Worm (Caenorhabditis elegans): ENCODE results near the gene twk-28.

Gene twk-28

DNA sequence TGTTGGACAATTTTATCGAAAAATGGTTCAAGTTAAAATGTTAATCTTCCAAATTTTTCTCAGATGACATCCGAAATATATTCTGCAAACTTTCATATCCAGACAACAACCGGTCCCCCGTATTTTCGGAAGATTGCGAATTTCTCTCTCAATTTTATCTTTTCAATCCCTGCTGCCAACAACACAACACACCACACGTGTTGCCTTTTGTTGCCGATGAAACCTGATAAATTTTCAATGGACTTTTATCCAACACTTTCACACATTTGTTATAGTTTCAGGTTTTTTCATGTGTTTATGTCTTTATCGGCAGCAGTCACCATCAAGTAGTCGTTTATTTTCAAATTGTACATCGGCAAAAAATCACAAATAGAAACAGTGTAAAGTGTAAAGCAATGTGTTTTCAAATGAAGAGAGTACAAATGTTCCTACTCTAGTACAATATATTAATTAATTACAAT lies 32.9 kb downstream of the twk-28 start (continued):
- TF ChIP-seq F26F4.8 (GFP tag; conservative IDR thresholded peaks at IDR 0.05): no peak
- TF ChIP-seq F10B5.3 (tag; optimal IDR thresholded peaks at IDR 0.05): no peak
- no peak for TF ChIP-seq lin-38 (GFP tag; IDR thresholded peaks at IDR 0.05)
- TF ChIP-seq hif-1 (tag; optimal IDR thresholded peaks at IDR 0.05): no peak
- TF ChIP-seq Y105C5A.15 (GFP tag; IDR thresholded peaks at IDR 0.05): no peak
- peak; percentile 72 for TF ChIP-seq zfp-3 (GFP tag; conservative IDR thresholded peaks at IDR 0.05)
- TF ChIP-seq sdz-12 (GFP tag; optimal IDR thresholded peaks at IDR 0.05): no peak
- no peak for TF ChIP-seq lir-3 (tag; optimal IDR thresholded peaks at IDR 0.05)
- TF ChIP-seq zip-11 (GFP tag; IDR thresholded peaks at IDR 0.05): no peak
- TF ChIP-seq ces-1 (GFP tag; optimal IDR thresholded peaks at IDR 0.05): no peak
- no peak for TF ChIP-seq ZK337.2 (GFP tag; IDR thresholded peaks at IDR 0.05)
- no peak for TF ChIP-seq madf-9 (GFP tag; conservative IDR thresholded peaks at IDR 0.05)
- TF ChIP-seq aha-1 (tag): no peak
- TF ChIP-seq snpc-1.2 (GFP tag; IDR thresholded peaks at IDR 0.05): no peak
- TF ChIP-seq egl-43 (GFP tag; IDR thresholded peaks at IDR 0.05): no peak
- TF ChIP-seq F49E8.2 (tag; optimal IDR thresholded peaks at IDR 0.05; ENCODE audit: borderline replicate concordance): no peak
- TF ChIP-seq lin-39 (tag; optimal IDR thresholded peaks at IDR 0.05): no peak
- TF ChIP-seq set-16 (GFP tag; IDR thresholded peaks at IDR 0.05): no peak
- no peak for TF ChIP-seq F44E2.7 (GFP tag; IDR thresholded peaks at IDR 0.05)
- no peak for TF ChIP-seq fos-1 (tag; optimal IDR thresholded peaks at IDR 0.05)
- TF ChIP-seq aly-2 (tag; optimal IDR thresholded peaks at IDR 0.05): no peak
- no peak for TF ChIP-seq ceh-82 (tag; optimal IDR thresholded peaks at IDR 0.05)
- TF ChIP-seq Y5F2A.4 (GFP tag; optimal IDR thresholded peaks at IDR 0.05): no peak
- no peak for TF ChIP-seq nhr-11 (tag; optimal IDR thresholded peaks at IDR 0.05)
- peak; percentile 14; the same call in 1 of the 2 replicates for TF ChIP-seq nhr-42 (GFP tag; IDR thresholded peaks at IDR 0.05)
- peak; percentile 91 for TF ChIP-seq ama-1 (optimal IDR thresholded peaks at IDR 0.05)
- no peak for TF ChIP-seq zag-1 (tag; optimal IDR thresholded peaks at IDR 0.05)
- peak; percentile 45 for TF ChIP-seq hlh-11 (tag; optimal IDR thresholded peaks at IDR 0.05)
- no peak for TF ChIP-seq Y48G9A.11 (GFP tag; IDR thresholded peaks at IDR 0.05)
- no peak for TF ChIP-seq dpl-1 (GFP tag; optimal IDR thresholded peaks at IDR 0.05)
- no peak for TF ChIP-seq daf-8 (GFP tag; IDR thresholded peaks at IDR 0.05)
- TF ChIP-seq hlh-30 (tag; optimal IDR thresholded peaks at IDR 0.05; ENCODE audit: insufficient read depth): peak; percentile 44
- no peak for TF ChIP-seq dmd-8 (GFP tag; IDR thresholded peaks at IDR 0.05)
- TF ChIP-seq nhr-102 (tag; optimal IDR thresholded peaks at IDR 0.05): peak; percentile 38
- peak; percentile 57; the same call in 1 of the 2 replicates for TF ChIP-seq php-3 (GFP tag; IDR thresholded peaks at IDR 0.05)
- TF ChIP-seq jun-1 (tag; optimal IDR thresholded peaks at IDR 0.05): no peak
- TF ChIP-seq dmd-6 (GFP tag; IDR thresholded peaks at IDR 0.05): peak; percentile 26; the same call in 1 of the 2 replicates
- no peak for TF ChIP-seq ctbp-1 (GFP tag; IDR thresholded peaks at IDR 0.05)
- TF ChIP-seq unc-62 (GFP tag; optimal IDR thresholded peaks at IDR 0.05 in 1 of 2): peak in 1 of 2 experiments; percentile 91
- TF ChIP-seq unc-62 (tag; optimal IDR thresholded peaks at IDR 0.05): no peak
- TF ChIP-seq ceh-32 (tag; optimal IDR thresholded peaks at IDR 0.05; ENCODE audit: poor library complexity): no peak
- no peak for TF ChIP-seq dmd-9 (GFP tag; IDR thresholded peaks at IDR 0.05)
- peak; percentile 52 for TF ChIP-seq T20F7.1 (GFP tag; optimal IDR thresholded peaks at IDR 0.05)
- no peak for TF ChIP-seq pha-4 (GFP tag; IDR thresholded peaks at IDR 0.05)
- no peak for TF ChIP-seq pha-4 (tag; optimal IDR thresholded peaks at IDR 0.05)
- TF ChIP-seq pqm-1 (tag; optimal IDR thresholded peaks at IDR 0.05): peak; percentile 19
- no peak for TF ChIP-seq lsy-2 (tag; optimal IDR thresholded peaks at IDR 0.05)
- TF ChIP-seq tra-1 (GFP tag; IDR thresholded peaks at IDR 0.05): no peak
- TF ChIP-seq snpc-4 (tag; optimal IDR thresholded peaks at IDR 0.05): no peak
- TF ChIP-seq R02D3.7 (tag; optimal IDR thresholded peaks at IDR 0.05): no peak
- TF ChIP-seq ceh-62 (tag; optimal IDR thresholded peaks at IDR 0.05): no peak
- TF ChIP-seq mes-2 (tag; optimal IDR thresholded peaks at IDR 0.05; ENCODE audit: poor library complexity, severe bottlenecking): peak; percentile 52
- no peak for TF ChIP-seq ZK546.5 (tag; optimal IDR thresholded peaks at IDR 0.05)
